In genomic region chr3L:8455015-8455908, dm6 we compare ENCODE assay signal across 1 fruit fly cellular context.
TF ChIP-seq lines count a peak whose summit lies in the region.

No protein-coding gene starts in this region.

TF ChIP-seq in whole organism, embryonic, 481 proteins besides CTCF, POLR2A, EP300 and RAD21 (continued from another document and continues in another):
- TF ChIP-seq HLH3B (GFP tag; IDR thresholded peaks at IDR 0.05; lab: Robert Waterston, UW) (peak; percentile 70), knrl (GFP tag; IDR thresholded peaks at IDR 0.05; lab: Robert Waterston, UW; ENCODE audit: partially characterized antibody) (no peak), CG3281 (GFP tag; optimal IDR thresholded peaks at IDR 0.05; lab: Kevin White, UChicago) (peak; percentile 97), CG8924 (tag; optimal IDR thresholded peaks at IDR 0.05; lab: Kevin White, UChicago) (peak; percentile 91), CG7357 (GFP tag; IDR thresholded peaks at IDR 0.05; lab: Robert Waterston, UW) (peak; percentile 55; the same call in 1 of the 3 replicates), Trl (optimal IDR thresholded peaks at IDR 0.05; lab: Kevin White, UChicago) (peak; percentile 46 to 54), Trl (GFP tag; optimal IDR thresholded peaks at IDR 0.05; lab: Kevin White, UChicago) (peak; percentile 61), CG10147 (GFP tag; optimal IDR thresholded peaks at IDR 0.05; lab: Kevin White, UChicago) (peak; percentile 94), odd (GFP tag; optimal IDR thresholded peaks at IDR 0.05; lab: Kevin White, UChicago) (peak; percentile 88), CG12155 (GFP tag; optimal IDR thresholded peaks at IDR 0.05; lab: Kevin White, UChicago) (peak; percentile 70), dimm (GFP tag; IDR thresholded peaks at IDR 0.05; lab: Robert Waterston, UW) (no peak), gem (tag; optimal IDR thresholded peaks at IDR 0.05; lab: Kevin White, UChicago) (peak; percentile 93), CG13424 (tag; optimal IDR thresholded peaks at IDR 0.05; lab: Kevin White, UChicago) (peak; percentile 91), fd3F (GFP tag; optimal IDR thresholded peaks at IDR 0.05; lab: Kevin White, UChicago) (peak; percentile 82), sd (tag; optimal IDR thresholded peaks at IDR 0.05; lab: Kevin White, UChicago) (peak; percentile 50), HHEX (GFP tag; optimal IDR thresholded peaks at IDR 0.05; lab: Kevin White, UChicago) (peak; percentile 91), nom (GFP tag; optimal IDR thresholded peaks at IDR 0.05; lab: Kevin White, UChicago) (peak; percentile 97), CG12236 (GFP tag; optimal IDR thresholded peaks at IDR 0.05; lab: Kevin White, UChicago) (no peak), CG6272 (GFP tag; IDR thresholded peaks at IDR 0.05; lab: Robert Waterston, UW) (0 out of 2 replicates have a peak, but pooled peaks have one; percentile 20), CG17186 (GFP tag; optimal IDR thresholded peaks at IDR 0.05; lab: Kevin White, UChicago) (peak; percentile 14), Sin3A (optimal IDR thresholded peaks at IDR 0.05; lab: Kevin White, UChicago) (no peak), hth (optimal IDR thresholded peaks at IDR 0.05; lab: Kevin White, UChicago) (no peak), ro (GFP tag; IDR thresholded peaks at IDR 0.05; lab: Robert Waterston, UW) (no peak), nerfin-1 (tag; optimal IDR thresholded peaks at IDR 0.05; lab: Kevin White, UChicago) (peak; percentile 79), klu (GFP tag; IDR thresholded peaks at IDR 0.05; lab: Robert Waterston, UW) (peak; percentile 47; the same call in 1 of the 2 replicates), Ravus (GFP tag; IDR thresholded peaks at IDR 0.05; lab: Robert Waterston, UW) (peak; percentile 51), CG11504 (tag; optimal IDR thresholded peaks at IDR 0.05; lab: Kevin White, UChicago) (peak; percentile 94), gsb (GFP tag; IDR thresholded peaks at IDR 0.05; lab: Robert Waterston, UW) (peak; percentile 72), wdn (GFP tag; IDR thresholded peaks at IDR 0.05; lab: Robert Waterston, UW) (peak; percentile 45; the same call in 1 of the 2 replicates), pan (optimal IDR thresholded peaks at IDR 0.05; lab: Kevin White, UChicago) (no peak), pan (GFP tag; optimal IDR thresholded peaks at IDR 0.05 in 1 of 2, IDR thresholded peaks at IDR 0.05 in 1 of 2) (peak in 1 of 2 experiments; percentile 85), chm (GFP tag; IDR thresholded peaks at IDR 0.05; lab: Robert Waterston, UW) (peak; percentile 23; the same call in 1 of the 2 replicates), exex (tag; optimal IDR thresholded peaks at IDR 0.05; lab: Kevin White, UChicago) (peak; percentile 82), CG17829 (tag; optimal IDR thresholded peaks at IDR 0.05; lab: Kevin White, UChicago) (peak; percentile 92), crol (GFP tag; IDR thresholded peaks at IDR 0.05; lab: Robert Waterston, UW) (peak; percentile 80), jing (GFP tag; optimal IDR thresholded peaks at IDR 0.05; lab: Kevin White, UChicago) (peak; percentile 37), CG15269 (tag; optimal IDR thresholded peaks at IDR 0.05; lab: Kevin White, UChicago) (peak; percentile 89), CG30403 (GFP tag; optimal IDR thresholded peaks at IDR 0.05; lab: Kevin White, UChicago) (peak; percentile 91), CG11696 (GFP tag; IDR thresholded peaks at IDR 0.05; lab: Robert Waterston, UW) (peak; percentile 73), psq (GFP tag; optimal IDR thresholded peaks at IDR 0.05; lab: Kevin White, UChicago) (peak; percentile 12), luna (GFP tag; optimal IDR thresholded peaks at IDR 0.05; lab: Kevin White, UChicago) (peak; percentile 16), PHDP (tag; optimal IDR thresholded peaks at IDR 0.05; lab: Kevin White, UChicago) (peak; percentile 92), CG13123 (GFP tag; optimal IDR thresholded peaks at IDR 0.05; lab: Kevin White, UChicago) (peak; percentile 48), NFAT (GFP tag; IDR thresholded peaks at IDR 0.05; lab: Robert Waterston, UW) (peak; percentile 73), CG6689 (GFP tag; IDR thresholded peaks at IDR 0.05; lab: Robert Waterston, UW) (peak; percentile 83), Doc3 (GFP tag; IDR thresholded peaks at IDR 0.05; lab: Robert Waterston, UW; ENCODE audit: partially characterized antibody) (no peak), run (tag; optimal IDR thresholded peaks at IDR 0.05; lab: Kevin White, UChicago) (peak; percentile 91), CG2116 (GFP tag; optimal IDR thresholded peaks at IDR 0.05; lab: Kevin White, UChicago) (peak; percentile 64), CG17385 (GFP tag; optimal IDR thresholded peaks at IDR 0.05; lab: Kevin White, UChicago) (peak; percentile 83), CG11456 (GFP tag; IDR thresholded peaks at IDR 0.05; lab: Robert Waterston, UW) (peak; percentile 79), CG10321 (GFP tag; IDR thresholded peaks at IDR 0.05; lab: Robert Waterston, UW) (no peak), CG4360 (GFP tag; IDR thresholded peaks at IDR 0.05; lab: Robert Waterston, UW) (peak; percentile 37; the same call in 1 of the 2 replicates), sisA (GFP tag; IDR thresholded peaks at IDR 0.05; lab: Robert Waterston, UW) (peak; percentile 58), Lpt (GFP tag; optimal IDR thresholded peaks at IDR 0.05; lab: Kevin White, UChicago) (no peak), CG43689 (GFP tag; IDR thresholded peaks at IDR 0.05; lab: Robert Waterston, UW) (peak; percentile 13; the same call in 1 of the 2 replicates), chn (GFP tag; optimal IDR thresholded peaks at IDR 0.05; lab: Kevin White, UChicago) (peak; percentile 27), ase (GFP tag; IDR thresholded peaks at IDR 0.05; lab: Robert Waterston, UW) (peak; percentile 51; the same call in 1 of the 3 replicates), mld (GFP tag; IDR thresholded peaks at IDR 0.05; lab: Robert Waterston, UW; ENCODE audit: partially characterized antibody) (no peak), Jarid2 (GFP tag; optimal IDR thresholded peaks at IDR 0.05; lab: Kevin White, UChicago) (peak; percentile 70), Dek (tag; optimal IDR thresholded peaks at IDR 0.05; lab: Kevin White, UChicago) (peak; percentile 85), CG10654 (GFP tag; optimal IDR thresholded peaks at IDR 0.05; lab: Kevin White, UChicago) (peak; percentile 83), CG18764 (GFP tag; optimal IDR thresholded peaks at IDR 0.05; lab: Kevin White, UChicago) (peak; percentile 71), Max (GFP tag; optimal IDR thresholded peaks at IDR 0.05; lab: Kevin White, UChicago) (peak; percentile 91), ssp (GFP tag; IDR thresholded peaks at IDR 0.05; lab: Robert Waterston, UW) (peak; percentile 59), CG10366 (GFP tag; IDR thresholded peaks at IDR 0.05; lab: Robert Waterston, UW) (peak; percentile 69), tx (GFP tag; optimal IDR thresholded peaks at IDR 0.05; lab: Kevin White, UChicago) (peak; percentile 19), dpn (GFP tag; optimal IDR thresholded peaks at IDR 0.05; lab: Kevin White, UChicago) (peak; percentile 71 to 78), disco-r (GFP tag; optimal IDR thresholded peaks at IDR 0.05; lab: Kevin White, UChicago) (peak; percentile 9), dan (GFP tag; IDR thresholded peaks at IDR 0.05; lab: Robert Waterston, UW) (no peak), bbx (GFP tag; IDR thresholded peaks at IDR 0.05; lab: Robert Waterston, UW; ENCODE audit: partially characterized antibody) (no peak), CG8478 (optimal IDR thresholded peaks at IDR 0.05; lab: Kevin White, UChicago) (no peak), Rfx (GFP tag; IDR thresholded peaks at IDR 0.05; lab: Robert Waterston, UW) (peak; percentile 83), stc (GFP tag; IDR thresholded peaks at IDR 0.05; lab: Robert Waterston, UW) (peak; percentile 80), twi (tag; optimal IDR thresholded peaks at IDR 0.05; lab: Kevin White, UChicago) (peak; percentile 60), CG2875 (GFP tag; optimal IDR thresholded peaks at IDR 0.05; lab: Kevin White, UChicago) (peak; percentile 71), CG7556 (GFP tag; optimal IDR thresholded peaks at IDR 0.05; lab: Kevin White, UChicago) (peak; percentile 98), CG2120 (GFP tag; optimal IDR thresholded peaks at IDR 0.05; lab: Kevin White, UChicago) (peak; percentile 85), CG12769 (tag; optimal IDR thresholded peaks at IDR 0.05; lab: Kevin White, UChicago) (no peak), CG4617 (GFP tag; optimal IDR thresholded peaks at IDR 0.05; lab: Kevin White, UChicago; ENCODE audit: borderline replicate concordance) (no peak), CHES-1-like (GFP tag; optimal IDR thresholded peaks at IDR 0.05; lab: Kevin White, UChicago) (peak; percentile 15), Dip3 (GFP tag; optimal IDR thresholded peaks at IDR 0.05; lab: Kevin White, UChicago) (peak; percentile 25), Doc2 (GFP tag; IDR thresholded peaks at IDR 0.05; lab: Robert Waterston, UW) (no peak), sug (tag; optimal IDR thresholded peaks at IDR 0.05; lab: Kevin White, UChicago) (peak; percentile 83), Hand (GFP tag; optimal IDR thresholded peaks at IDR 0.05; lab: Kevin White, UChicago) (peak; percentile 91), HLH4C (GFP tag; IDR thresholded peaks at IDR 0.05; lab: Robert Waterston, UW; ENCODE audit: partially characterized antibody) (no peak), CG3726 (GFP tag; IDR thresholded peaks at IDR 0.05; lab: Robert Waterston, UW) (peak; percentile 61; the same call in 1 of the 3 replicates), Rx (GFP tag; IDR thresholded peaks at IDR 0.05; lab: Robert Waterston, UW) (0 out of 2 replicates have a peak, but pooled peaks have one; percentile 32), gce (GFP tag; IDR thresholded peaks at IDR 0.05; lab: Robert Waterston, UW) (peak; percentile 66; the same call in 1 of the 3 replicates), caup (GFP tag; optimal IDR thresholded peaks at IDR 0.05; lab: Kevin White, UChicago; ENCODE audit: severe bottlenecking) (peak; percentile 93), CG1024 (GFP tag; IDR thresholded peaks at IDR 0.05; lab: Robert Waterston, UW) (peak; percentile 10; the same call in 1 of the 2 replicates), ranshi (GFP tag; IDR thresholded peaks at IDR 0.05; lab: Robert Waterston, UW) (peak; percentile 77), lab (GFP tag; optimal IDR thresholded peaks at IDR 0.05; lab: Kevin White, UChicago) (peak; percentile 96), MBD-R2 (GFP tag; IDR thresholded peaks at IDR 0.05; lab: Robert Waterston, UW) (peak; percentile 47), E2f2 (GFP tag; IDR thresholded peaks at IDR 0.05; lab: Robert Waterston, UW) (peak; percentile 60; the same call in 1 of the 2 replicates), usp (GFP tag; optimal IDR thresholded peaks at IDR 0.05; lab: Kevin White, UChicago) (no peak), CG14965 (GFP tag; optimal IDR thresholded peaks at IDR 0.05; lab: Kevin White, UChicago; ENCODE audit: borderline replicate concordance) (no peak), Xbp1 (GFP tag; optimal IDR thresholded peaks at IDR 0.05; lab: Kevin White, UChicago) (peak; percentile 72), bab2 (GFP tag; optimal IDR thresholded peaks at IDR 0.05; lab: Kevin White, UChicago) (peak; percentile 37), CG17328 (GFP tag; IDR thresholded peaks at IDR 0.05; lab: Robert Waterston, UW) (peak; percentile 63), CG2678 (tag; optimal IDR thresholded peaks at IDR 0.05; lab: Kevin White, UChicago) (peak; percentile 96), CG17802 (tag; optimal IDR thresholded peaks at IDR 0.05; lab: Kevin White, UChicago) (peak; percentile 16), ac (GFP tag; optimal IDR thresholded peaks at IDR 0.05; lab: Kevin White, UChicago) (peak; percentile 9), Chrac-16 (GFP tag; optimal IDR thresholded peaks at IDR 0.05; lab: Kevin White, UChicago) (peak; percentile 69), nau (GFP tag; optimal IDR thresholded peaks at IDR 0.05; lab: Kevin White, UChicago) (peak; percentile 95), Usf (GFP tag; optimal IDR thresholded peaks at IDR 0.05; lab: Kevin White, UChicago) (peak; percentile 41), grau (tag; optimal IDR thresholded peaks at IDR 0.05; lab: Kevin White, UChicago) (peak; percentile 88), CG12219 (GFP tag; optimal IDR thresholded peaks at IDR 0.05; lab: Kevin White, UChicago) (peak; percentile 82), p53 (GFP tag; optimal IDR thresholded peaks at IDR 0.05; lab: Kevin White, UChicago) (no peak), Dll (GFP tag; IDR thresholded peaks at IDR 0.05; lab: Robert Waterston, UW; ENCODE audit: partially characterized antibody) (no peak), CG3065 (GFP tag; optimal IDR thresholded peaks at IDR 0.05; lab: Kevin White, UChicago) (peak; percentile 35), hkb (optimal IDR thresholded peaks at IDR 0.05; lab: Kevin White, UChicago) (no peak), hkb (GFP tag; IDR thresholded peaks at IDR 0.05; lab: Robert Waterston, UW) (peak; percentile 91), CG8290 (GFP tag; optimal IDR thresholded peaks at IDR 0.05; lab: Kevin White, UChicago) (peak; percentile 19), CG8290 (tag; optimal IDR thresholded peaks at IDR 0.05; lab: Kevin White, UChicago) (peak in 1 of 2 experiments; percentile 5), CG4730 (GFP tag; IDR thresholded peaks at IDR 0.05; lab: Robert Waterston, UW) (peak; percentile 71), Bgb (GFP tag; IDR thresholded peaks at IDR 0.05; lab: Robert Waterston, UW; ENCODE audit: partially characterized antibody) (no peak), al (GFP tag; IDR thresholded peaks at IDR 0.05; lab: Robert Waterston, UW) (peak; percentile 61), Hr3 (GFP tag; optimal IDR thresholded peaks at IDR 0.05; lab: Kevin White, UChicago) (peak; percentile 72), Taf1 (GFP tag; IDR thresholded peaks at IDR 0.05; lab: Robert Waterston, UW) (peak; percentile 54; the same call in 1 of the 2 replicates), pros (GFP tag; optimal IDR thresholded peaks at IDR 0.05; lab: Kevin White, UChicago) (peak; percentile 7), Neu2 (GFP tag; optimal IDR thresholded peaks at IDR 0.05; lab: Kevin White, UChicago; ENCODE audit: borderline replicate concordance) (no peak), sc (optimal IDR thresholded peaks at IDR 0.05; lab: Kevin White, UChicago) (no peak), sc (GFP tag; optimal IDR thresholded peaks at IDR 0.05; lab: Kevin White, UChicago) (peak; percentile 59), Gug (GFP tag; IDR thresholded peaks at IDR 0.05; lab: Robert Waterston, UW) (peak; percentile 86), Dip2 (GFP tag; IDR thresholded peaks at IDR 0.05; lab: Robert Waterston, UW) (no peak; the same call in 1 of the 2 replicates), CG6791 (GFP tag; IDR thresholded peaks at IDR 0.05; lab: Robert Waterston, UW; ENCODE audit: partially characterized antibody) (no peak), gcm2 (GFP tag; optimal IDR thresholded peaks at IDR 0.05; lab: Kevin White, UChicago) (no peak), sr (GFP tag; IDR thresholded peaks at IDR 0.05; lab: Robert Waterston, UW) (no peak), her (GFP tag; optimal IDR thresholded peaks at IDR 0.05; lab: Kevin White, UChicago) (no peak)
